Worm (Caenorhabditis elegans): ENCODE measurements around the gene sel-5.

sel-5 gene

ce11 chrIII:4562070-4562788 lies 16.0 kb downstream of the sel-5 start, which contains the start of gene pan-1:
Gene pan-1 (plus strand): TSS chrIII:4562738.
- TF ChIP-seq ceh-43 (GFP tag; optimal IDR thresholded peaks at IDR 0.05) (no peak), ham-2 (GFP tag; optimal IDR thresholded peaks at IDR 0.05) (peak; percentile 76), unc-120 (tag; optimal IDR thresholded peaks at IDR 0.05; ENCODE audit: poor library complexity, severe bottlenecking) (peak; percentile 89), cnd-1 (tag; optimal IDR thresholded peaks at IDR 0.05) (no peak)

DNA sequence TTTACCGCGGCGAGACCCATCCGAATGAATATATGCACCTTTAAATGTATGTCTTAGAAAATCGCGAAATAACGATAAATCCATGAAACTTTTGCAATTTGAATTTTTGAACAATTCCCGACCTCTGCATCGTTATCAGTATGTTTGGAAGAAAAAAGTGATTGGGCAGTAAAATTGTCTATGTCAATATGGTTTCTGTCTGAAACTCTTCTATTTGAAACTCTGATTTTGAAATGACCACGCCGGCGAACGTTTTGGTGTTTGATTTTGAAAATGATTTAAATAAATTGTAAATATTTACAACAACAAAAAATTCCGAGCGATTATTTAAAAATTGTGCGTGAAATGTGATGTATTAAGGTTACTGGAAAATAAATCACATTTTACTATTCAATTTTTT lies 17.0 kb downstream of the sel-5 start:
- no peak for TF ChIP-seq cnd-1 (tag; optimal IDR thresholded peaks at IDR 0.05)
- TF ChIP-seq unc-39 (tag; optimal IDR thresholded peaks at IDR 0.05): no peak
- no peak for TF ChIP-seq snpc-4 (tag; optimal IDR thresholded peaks at IDR 0.05)
- TF ChIP-seq lin-13 (tag; optimal IDR thresholded peaks at IDR 0.05): no peak
- no peak for TF ChIP-seq lsy-2 (tag; optimal IDR thresholded peaks at IDR 0.05)
- TF ChIP-seq drap-1 (GFP tag; optimal IDR thresholded peaks at IDR 0.05): no peak
- no peak for TF ChIP-seq ces-1 (GFP tag; optimal IDR thresholded peaks at IDR 0.05)
- TF ChIP-seq pha-4 (tag; optimal IDR thresholded peaks at IDR 0.05): no peak
- TF ChIP-seq bed-3 (GFP tag; optimal IDR thresholded peaks at IDR 0.05): no peak
- TF ChIP-seq ceh-39 (tag; optimal IDR thresholded peaks at IDR 0.05): no peak
- TF ChIP-seq mab-5 (tag; optimal IDR thresholded peaks at IDR 0.05): no peak
- no peak for TF ChIP-seq tbx-8 (GFP tag; optimal IDR thresholded peaks at IDR 0.05)
- no peak for TF ChIP-seq unc-120 (tag; optimal IDR thresholded peaks at IDR 0.05; ENCODE audit: poor library complexity, severe bottlenecking)
- TF ChIP-seq sptf-1 (tag; optimal IDR thresholded peaks at IDR 0.05): no peak
- TF ChIP-seq mep-1 (tag; optimal IDR thresholded peaks at IDR 0.05): no peak
- no peak for TF ChIP-seq zip-8 (tag; optimal IDR thresholded peaks at IDR 0.05)
- TF ChIP-seq hlh-1 (tag; optimal IDR thresholded peaks at IDR 0.05): no peak
- TF ChIP-seq ham-2 (GFP tag; optimal IDR thresholded peaks at IDR 0.05): no peak
- no peak for TF ChIP-seq elt-1 (tag; optimal IDR thresholded peaks at IDR 0.05; ENCODE audit: borderline replicate concordance, insufficient read depth)
- no peak for TF ChIP-seq nhr-76 (tag; optimal IDR thresholded peaks at IDR 0.05)

DNA sequence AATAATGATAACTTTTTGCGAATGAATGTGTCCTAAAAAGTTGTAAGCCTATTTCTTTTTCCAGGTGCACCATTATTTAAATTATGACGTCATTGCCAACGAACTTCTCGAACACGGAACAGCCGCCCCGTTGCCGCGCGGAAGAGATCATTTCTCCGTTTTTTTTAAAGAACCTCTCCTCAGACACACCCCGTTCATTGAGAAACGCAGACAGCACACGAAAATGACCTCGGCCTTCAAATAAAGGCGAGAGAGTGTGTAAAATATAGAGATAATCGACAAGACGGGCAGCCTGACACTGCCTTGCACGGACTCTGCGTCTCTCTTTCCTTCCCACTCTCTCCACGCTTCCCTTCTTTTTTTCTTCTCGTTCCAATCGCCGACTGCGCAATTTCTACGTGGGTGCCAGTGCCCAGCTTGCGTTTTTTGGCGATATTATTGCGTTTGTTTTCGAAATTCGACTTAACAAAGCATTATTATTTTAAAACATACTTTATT lies 17.8 kb downstream of the sel-5 start:
- TF ChIP-seq lsy-2 (tag; optimal IDR thresholded peaks at IDR 0.05): peak; percentile 41
- no peak for TF ChIP-seq nhr-12 (tag; optimal IDR thresholded peaks at IDR 0.05)
- TF ChIP-seq unc-120 (tag; optimal IDR thresholded peaks at IDR 0.05; ENCODE audit: poor library complexity, severe bottlenecking): peak; percentile 28
- TF ChIP-seq unc-62 (GFP tag; optimal IDR thresholded peaks at IDR 0.05): peak; percentile 69
- TF ChIP-seq ces-1 (GFP tag; optimal IDR thresholded peaks at IDR 0.05): peak; percentile 37
- no peak for TF ChIP-seq bed-3 (GFP tag; optimal IDR thresholded peaks at IDR 0.05)
- TF ChIP-seq mep-1 (tag; optimal IDR thresholded peaks at IDR 0.05): peak; percentile 51
- no peak for TF ChIP-seq ham-2 (GFP tag; optimal IDR thresholded peaks at IDR 0.05)
- peak; percentile 15 for TF ChIP-seq elt-1 (tag; optimal IDR thresholded peaks at IDR 0.05; ENCODE audit: borderline replicate concordance, insufficient read depth)
- TF ChIP-seq lin-13 (tag; optimal IDR thresholded peaks at IDR 0.05): peak; percentile 8
- TF ChIP-seq hlh-1 (tag; optimal IDR thresholded peaks at IDR 0.05): peak; percentile 86
- peak; percentile 75 for TF ChIP-seq zip-8 (tag; optimal IDR thresholded peaks at IDR 0.05)
- TF ChIP-seq drap-1 (GFP tag; optimal IDR thresholded peaks at IDR 0.05): peak; percentile 3

DNA sequence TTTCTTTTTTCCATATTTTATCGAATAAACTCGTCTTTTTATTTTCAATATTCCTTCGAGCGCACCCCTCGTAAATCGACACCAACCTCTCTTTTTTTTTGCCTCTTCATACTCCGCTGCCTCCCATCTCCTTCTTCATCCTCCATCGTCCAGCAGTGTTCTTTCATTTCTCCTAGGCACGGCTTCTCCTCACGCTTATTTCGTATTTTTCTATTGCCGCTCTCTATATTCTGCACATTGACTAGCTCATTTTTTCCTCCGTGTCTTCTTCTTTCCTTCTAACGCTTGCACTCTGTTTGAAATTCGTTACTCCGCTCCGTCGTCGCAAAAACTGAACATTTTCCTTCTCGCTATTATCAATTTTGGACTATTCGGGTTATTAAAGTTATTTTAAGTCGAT lies 22.9 kb downstream of the sel-5 start:
- peak; percentile 3 for TF ChIP-seq ces-1 (GFP tag; optimal IDR thresholded peaks at IDR 0.05)
- no peak for TF ChIP-seq lin-13 (tag; optimal IDR thresholded peaks at IDR 0.05)

- TF ChIP-seq ceh-43 (GFP tag; optimal IDR thresholded peaks at IDR 0.05) (no peak), ztf-11 (tag; optimal IDR thresholded peaks at IDR 0.05) (no peak), zip-8 (tag; optimal IDR thresholded peaks at IDR 0.05) (no peak), drap-1 (GFP tag; optimal IDR thresholded peaks at IDR 0.05) (no peak), nhr-28 (tag; optimal IDR thresholded peaks at IDR 0.05) (no peak), cnd-1 (tag; optimal IDR thresholded peaks at IDR 0.05) (no peak), nhr-2 (tag; optimal IDR thresholded peaks at IDR 0.05) (no peak), mep-1 (tag; optimal IDR thresholded peaks at IDR 0.05) (no peak), bed-3 (GFP tag; optimal IDR thresholded peaks at IDR 0.05) (no peak)
Observed at ce11 chrIII:4553316-4553715, 24.9 kb downstream of the sel-5 start, which contains the start of gene imph-1. Gene imph-1 (plus strand): TSS chrIII:4553616.

DNA sequence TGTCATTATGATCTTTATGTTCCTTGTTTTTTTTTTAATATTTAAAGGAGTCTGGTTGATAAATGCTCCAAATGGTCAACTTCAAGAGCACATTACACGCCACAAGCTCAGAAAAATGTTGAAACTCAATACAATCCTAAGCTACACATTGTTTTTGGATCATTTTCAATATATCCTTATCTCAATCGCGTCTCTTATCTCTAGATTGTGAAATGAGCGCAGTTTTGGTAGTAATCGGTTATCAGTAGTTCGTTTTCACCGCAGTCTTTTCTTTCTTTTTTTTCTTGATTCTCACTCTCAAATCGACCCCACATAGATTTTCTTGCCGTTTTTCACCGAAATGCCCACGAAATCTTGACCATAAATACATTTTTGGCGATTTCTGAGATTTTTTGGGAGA lies 25.4 kb downstream of the sel-5 start:
- TF ChIP-seq nhr-76 (tag; optimal IDR thresholded peaks at IDR 0.05) (no peak), zip-8 (tag; optimal IDR thresholded peaks at IDR 0.05) (no peak), blmp-1 (tag; optimal IDR thresholded peaks at IDR 0.05) (no peak), ceh-43 (GFP tag; optimal IDR thresholded peaks at IDR 0.05) (no peak), ces-1 (GFP tag; optimal IDR thresholded peaks at IDR 0.05) (no peak), ztf-11 (tag; optimal IDR thresholded peaks at IDR 0.05) (no peak), ceh-83 (GFP tag; optimal IDR thresholded peaks at IDR 0.05) (no peak), cnd-1 (tag; optimal IDR thresholded peaks at IDR 0.05) (no peak), lsy-2 (tag; optimal IDR thresholded peaks at IDR 0.05) (no peak), snpc-4 (tag; optimal IDR thresholded peaks at IDR 0.05) (no peak), tbx-8 (GFP tag; optimal IDR thresholded peaks at IDR 0.05) (no peak), nhr-237 (tag; optimal IDR thresholded peaks at IDR 0.05) (no peak), unc-39 (tag; optimal IDR thresholded peaks at IDR 0.05) (no peak)
